Worm (Caenorhabditis elegans) whole organism, L4/young adult: ENCODE data around the gene srsx-29.

Source experiments
- W03F9.2 ChIP-seq: fragments of 150-350 bp; optimal IDR thresholded peaks from 2 replicates; lab custom pipeline; 2014; ENCODE audit warnings: missing biosample characterization, missing genetic modification characterization
- dao-5 ChIP-seq: sonication (generic microtip); optimal IDR thresholded peaks from 2 replicates; lab custom pipeline; 2016; ENCODE audit warnings: missing genotype, missing genetic modification characterization, moderate library complexity, missing compliant biosample characterization
- him-1 ChIP-seq: sonication (generic microtip); optimal IDR thresholded peaks from 2 replicates; lab custom pipeline; 2016; ENCODE audit warnings: missing genotype, missing genetic modification reagents, missing genetic modification characterization, missing compliant biosample characterization

Gene srsx-29

DNA sequence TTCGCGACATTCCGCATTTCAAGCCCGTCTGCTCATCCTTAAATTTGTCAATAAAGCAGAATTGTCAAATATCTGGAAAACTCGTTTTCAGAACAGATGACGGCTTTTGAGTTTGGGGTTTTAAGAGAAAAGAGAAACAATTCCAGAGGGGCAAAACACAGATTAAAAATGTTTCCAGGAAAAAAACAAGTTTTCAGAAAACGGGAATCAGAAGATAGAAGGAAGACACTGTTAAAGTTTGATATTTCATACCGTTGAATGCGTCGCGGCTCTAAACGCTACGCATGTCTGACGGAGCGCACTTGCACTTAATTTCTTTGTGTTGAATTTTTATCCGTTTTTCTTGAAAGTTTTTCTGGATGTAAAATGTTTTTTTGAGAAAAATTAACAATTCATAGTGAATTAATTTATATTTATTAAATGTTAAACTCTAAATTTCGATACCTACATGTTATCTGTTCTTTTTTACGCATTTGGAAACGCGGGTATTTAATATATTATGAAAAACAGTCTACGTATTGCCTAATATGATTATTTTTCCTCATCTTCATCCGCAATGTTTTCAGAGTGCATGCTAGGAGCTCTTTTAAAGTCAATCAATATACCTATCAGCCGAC, 20.6 kb upstream of the srsx-29 start, which contains the start of the genes C08B6.18, wdr-20 and C08B6.8:
TSS of gene C08B6.18 (minus strand) at position 51 of the 617 bp plus-strand sequence.
TSS of gene wdr-20 (minus strand) at position 82 of the 617 bp plus-strand sequence.
TSS of gene C08B6.8 (plus strand) at position 567 of the 617 bp plus-strand sequence.
- TF ChIP-seq dao-5 (tag; lab: Kevin White, UChicago) (no peak), W03F9.2 (tag; lab: Kevin White, UChicago) (no peak), him-1 (tag; lab: Kevin White, UChicago) (no peak)

DNA sequence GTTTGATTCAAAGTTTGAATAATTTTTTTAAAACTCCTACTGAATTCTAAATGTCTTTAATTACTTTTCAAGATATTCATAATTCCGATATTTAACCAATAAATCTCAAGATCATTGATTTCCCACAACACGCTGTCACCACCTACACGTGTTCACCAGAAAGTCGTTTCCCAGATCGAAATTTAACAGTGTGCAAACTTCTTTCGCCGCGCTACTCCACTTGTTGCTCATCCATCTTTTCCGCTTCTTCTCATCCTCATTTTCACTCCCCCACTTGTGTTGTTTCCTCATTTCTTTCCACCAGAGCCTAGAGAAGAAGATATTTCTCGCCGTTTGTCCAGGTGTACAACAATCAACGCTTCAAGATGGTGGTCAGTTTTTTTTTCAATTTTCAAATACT, 9.1 kb upstream of the srsx-29 start, which contains the start of gene C51E3.9:
TSS of gene C51E3.9 (plus strand) at position 301 of the 400 bp plus-strand sequence.
- no peak for TF ChIP-seq W03F9.2 (tag; lab: Kevin White, UChicago)
- no peak for TF ChIP-seq him-1 (tag; lab: Kevin White, UChicago)
- no peak for TF ChIP-seq dao-5 (tag; lab: Kevin White, UChicago)

DNA sequence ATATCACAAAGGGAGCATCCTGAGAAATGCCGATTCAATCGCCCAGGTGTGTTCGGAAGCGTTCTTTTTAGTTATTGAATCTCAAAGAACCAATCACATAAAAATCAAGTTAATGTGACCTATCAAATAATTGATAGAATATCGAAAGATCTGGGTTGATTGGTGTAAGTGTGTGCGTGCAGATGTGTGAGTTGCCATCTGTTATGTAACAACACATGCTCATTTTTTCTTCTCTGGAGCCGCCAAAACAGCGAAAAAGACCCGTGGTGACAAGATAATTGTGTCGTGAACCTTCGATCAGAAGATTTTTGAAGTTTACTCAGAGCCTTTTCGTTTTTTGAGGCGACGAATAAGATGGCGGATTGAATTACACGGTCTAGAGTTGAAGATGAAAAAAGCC, 8.0 kb upstream of the srsx-29 start:
- no peak for TF ChIP-seq dao-5 (tag; lab: Kevin White, UChicago)
- TF ChIP-seq him-1 (tag; lab: Kevin White, UChicago) = no peak
- TF ChIP-seq W03F9.2 (tag; lab: Kevin White, UChicago) = no peak

DNA sequence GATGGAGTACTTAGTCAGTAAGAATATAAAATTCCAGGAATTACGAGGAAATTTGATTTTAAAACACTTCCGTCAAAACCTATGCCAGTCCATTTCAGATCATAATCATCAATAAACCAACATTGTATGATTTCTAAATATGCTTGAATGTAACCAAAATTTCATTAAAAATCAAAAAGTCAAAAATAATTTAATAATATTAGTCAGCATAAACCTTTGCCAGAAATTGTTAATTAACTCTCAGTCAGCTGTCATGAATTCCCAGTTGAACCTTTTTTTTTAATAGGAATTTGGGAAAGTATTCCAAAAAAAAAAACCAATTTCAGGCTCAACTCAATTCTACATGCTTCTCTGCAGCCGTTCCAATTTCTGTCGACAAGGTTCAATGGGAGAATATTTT, 6.4 kb upstream of the srsx-29 start, which contains the start of gene srsx-26:
TSS of gene srsx-26 (plus strand) at position 301 of the 400 bp plus-strand sequence.
- TF ChIP-seq him-1 (tag; lab: Kevin White, UChicago) (no peak), dao-5 (tag; lab: Kevin White, UChicago) (no peak), W03F9.2 (tag; lab: Kevin White, UChicago) (no peak)

DNA sequence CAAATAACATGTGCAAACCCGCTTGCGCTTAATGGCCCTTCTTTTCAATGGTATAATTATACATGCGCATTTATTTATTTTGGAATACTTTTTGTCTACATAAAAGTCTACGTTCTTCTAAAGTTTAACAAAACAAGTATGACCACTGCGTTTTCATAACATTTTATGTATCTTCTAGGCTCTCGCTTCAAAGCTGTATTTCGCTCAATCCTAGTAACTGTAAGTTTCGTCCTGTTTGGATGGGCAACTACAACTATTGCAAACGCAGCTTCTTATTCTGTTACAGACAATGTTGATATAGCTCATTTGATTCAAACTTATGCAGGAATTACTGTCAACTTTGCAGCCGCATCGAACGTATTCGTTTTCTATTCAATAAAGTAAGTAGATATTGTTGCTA, 5.1 kb upstream of the srsx-29 start, which contains the start of gene srsx-27:
TSS of gene srsx-27 (plus strand) at position 301 of the 400 bp plus-strand sequence.
- TF ChIP-seq W03F9.2 (tag; lab: Kevin White, UChicago) (no peak), dao-5 (tag; lab: Kevin White, UChicago) (no peak), him-1 (tag; lab: Kevin White, UChicago) (no peak)

DNA sequence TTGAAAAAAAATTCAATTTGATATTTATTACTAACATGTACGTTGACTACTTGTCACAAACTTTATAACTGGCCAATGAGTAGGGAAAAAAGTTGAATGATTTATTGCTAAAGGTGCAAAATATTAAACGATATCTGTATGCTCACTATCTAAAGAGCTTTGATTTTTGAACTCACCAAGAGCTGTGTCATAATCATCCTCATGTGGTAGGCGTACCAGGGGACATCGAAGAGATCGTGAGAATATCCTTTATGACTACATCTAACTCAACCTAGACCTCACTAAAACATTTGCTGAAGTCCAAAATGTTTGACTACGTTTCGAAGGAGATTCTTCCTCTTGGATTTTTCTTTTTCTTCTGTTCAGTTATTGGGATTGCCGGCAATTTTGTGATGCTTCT, 2.5 kb upstream of the srsx-29 start, which contains the start of gene srsx-28:
TSS of gene srsx-28 (plus strand) at position 301 of the 400 bp plus-strand sequence.
- TF ChIP-seq dao-5 (tag; lab: Kevin White, UChicago) (no peak), W03F9.2 (tag; lab: Kevin White, UChicago) (no peak), him-1 (tag; lab: Kevin White, UChicago) (no peak)

DNA sequence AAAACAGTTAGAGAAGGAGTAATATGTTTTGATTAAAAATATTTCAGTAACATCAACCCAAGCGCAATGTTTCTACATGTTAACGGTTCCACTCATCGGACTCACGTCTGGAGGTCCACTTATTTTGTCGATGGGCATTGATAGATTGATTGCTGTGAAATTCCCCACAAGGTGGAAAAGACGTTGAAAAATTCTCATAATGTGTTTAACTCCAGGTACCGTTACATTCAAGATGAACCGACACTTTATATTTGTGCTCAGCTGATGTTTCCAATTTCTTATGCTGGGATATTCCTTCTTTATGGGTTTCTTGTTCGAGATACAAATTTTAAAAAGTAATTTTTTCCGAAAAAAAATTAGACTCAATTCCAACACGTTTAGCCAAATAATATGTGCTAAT, 1.7 kb upstream of the srsx-29 start:
- no peak for TF ChIP-seq dao-5 (tag; lab: Kevin White, UChicago)
- TF ChIP-seq him-1 (tag; lab: Kevin White, UChicago) = no peak
- TF ChIP-seq W03F9.2 (tag; lab: Kevin White, UChicago) = no peak

DNA sequence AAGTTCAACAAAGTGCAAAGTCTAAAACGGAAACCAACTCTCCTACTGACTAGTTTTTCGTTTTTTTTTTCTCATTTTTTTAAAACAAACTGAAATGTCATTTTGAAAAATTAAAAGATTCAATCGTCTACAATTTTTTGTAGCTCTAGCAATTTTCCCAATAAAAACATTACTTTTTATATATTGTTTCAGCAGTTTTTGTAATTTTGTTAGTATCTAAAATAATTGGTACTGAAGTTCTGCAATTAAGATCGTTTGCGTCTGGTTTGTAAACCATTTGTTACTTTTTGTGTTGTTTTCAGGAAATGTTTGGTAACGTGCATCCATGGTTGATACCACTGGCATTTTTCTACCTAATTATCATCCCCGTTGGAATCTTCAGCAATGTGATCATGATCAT, 3.7 kb downstream of the srsx-29 start, which contains the start of gene srsx-30:
TSS of gene srsx-30 (plus strand) at position 301 of the 400 bp plus-strand sequence.
- TF ChIP-seq him-1 (tag; lab: Kevin White, UChicago) = no peak
- no peak for TF ChIP-seq dao-5 (tag; lab: Kevin White, UChicago)
- no peak for TF ChIP-seq W03F9.2 (tag; lab: Kevin White, UChicago)

DNA sequence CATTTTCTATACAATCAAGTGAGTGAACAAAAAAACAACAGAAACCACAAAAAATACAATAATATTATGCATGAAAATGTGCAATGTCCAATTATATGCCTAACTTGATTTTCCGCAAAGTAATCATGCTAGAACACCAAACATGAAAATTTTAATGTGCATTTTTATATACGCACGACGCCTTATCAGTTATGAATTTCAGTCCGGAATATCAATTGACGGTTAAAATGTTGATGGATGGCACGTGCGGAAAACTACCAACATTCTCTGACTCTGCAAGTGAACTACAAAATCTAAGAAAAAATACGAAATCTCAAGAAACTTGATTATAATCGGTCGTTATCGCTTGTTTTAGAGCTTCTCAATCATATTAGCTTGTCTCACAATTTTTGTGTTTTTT, 5.2 kb downstream of the srsx-29 start:
- TF ChIP-seq dao-5 (tag; lab: Kevin White, UChicago) = no peak
- no peak for TF ChIP-seq W03F9.2 (tag; lab: Kevin White, UChicago)
- no peak for TF ChIP-seq him-1 (tag; lab: Kevin White, UChicago)

DNA sequence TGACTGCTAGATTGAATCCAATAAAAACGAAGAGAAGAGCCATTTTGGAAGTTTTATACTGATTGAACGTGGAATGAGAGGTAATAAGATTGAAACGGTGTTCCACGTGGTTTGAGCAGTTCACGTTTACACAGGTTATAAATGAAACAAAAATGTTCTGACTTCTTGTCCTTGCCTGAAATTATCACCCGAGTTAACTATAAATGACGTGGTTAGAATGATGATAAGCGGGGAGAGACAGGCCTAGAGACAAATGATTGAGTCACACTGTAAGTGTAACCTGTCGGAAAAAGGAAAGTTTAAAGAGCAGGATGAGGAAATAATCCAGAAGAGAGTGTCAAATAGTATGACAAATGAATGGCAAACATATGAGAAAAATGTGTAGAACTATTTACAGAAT, 6.2 kb downstream of the srsx-29 start, which contains the start of gene C51E3.10:
TSS of gene C51E3.10 (minus strand) at position 181 of the 400 bp plus-strand sequence.
- no peak for TF ChIP-seq him-1 (tag; lab: Kevin White, UChicago)
- no peak for TF ChIP-seq dao-5 (tag; lab: Kevin White, UChicago)
- TF ChIP-seq W03F9.2 (tag; lab: Kevin White, UChicago) = no peak

DNA sequence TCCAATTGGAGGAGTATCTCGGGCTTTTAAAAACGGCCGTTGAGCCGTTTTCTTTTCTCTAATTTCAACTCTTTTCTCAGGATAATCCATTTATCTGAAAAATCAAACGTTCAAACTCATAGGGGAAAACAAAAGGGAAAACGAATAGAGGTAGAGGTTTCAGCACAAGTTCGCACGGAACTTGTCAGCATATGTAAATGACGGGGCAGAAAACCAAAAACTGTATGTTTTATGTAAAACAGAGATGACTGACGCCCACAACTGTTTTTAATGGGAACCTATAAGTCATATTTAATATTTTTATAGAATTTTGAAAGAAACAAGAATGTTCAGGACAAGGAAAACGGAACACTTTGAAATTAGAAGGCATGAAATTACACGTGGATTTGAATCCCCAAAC, 11.6 kb downstream of the srsx-29 start, which contains the start of gene C51E3.6:
TSS of gene C51E3.6 (minus strand) at position 101 of the 400 bp plus-strand sequence.
- TF ChIP-seq him-1 (tag; lab: Kevin White, UChicago) = no peak
- no peak for TF ChIP-seq W03F9.2 (tag; lab: Kevin White, UChicago)
- no peak for TF ChIP-seq dao-5 (tag; lab: Kevin White, UChicago)

DNA sequence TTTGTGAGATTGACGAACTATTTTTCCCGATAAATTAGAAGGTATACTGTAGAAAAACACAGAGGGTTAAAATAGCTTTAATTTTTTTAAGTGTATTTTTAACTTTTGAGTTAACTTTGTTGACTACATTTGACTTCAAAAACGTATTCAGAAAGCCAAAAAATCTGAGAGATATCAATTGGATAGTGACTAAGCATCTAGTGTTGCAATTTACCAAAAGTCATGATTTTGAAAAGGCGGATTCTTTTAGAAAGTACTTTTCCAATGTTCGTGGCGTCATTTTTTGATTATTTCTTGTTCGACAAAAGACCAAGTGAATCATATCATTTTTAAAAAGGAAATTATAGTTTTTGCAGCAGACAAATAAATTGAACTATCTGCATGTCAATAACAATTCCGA, 14.1 kb downstream of the srsx-29 start:
- TF ChIP-seq dao-5 (tag; lab: Kevin White, UChicago) (no peak), him-1 (tag; lab: Kevin White, UChicago) (peak; percentile 93)

DNA sequence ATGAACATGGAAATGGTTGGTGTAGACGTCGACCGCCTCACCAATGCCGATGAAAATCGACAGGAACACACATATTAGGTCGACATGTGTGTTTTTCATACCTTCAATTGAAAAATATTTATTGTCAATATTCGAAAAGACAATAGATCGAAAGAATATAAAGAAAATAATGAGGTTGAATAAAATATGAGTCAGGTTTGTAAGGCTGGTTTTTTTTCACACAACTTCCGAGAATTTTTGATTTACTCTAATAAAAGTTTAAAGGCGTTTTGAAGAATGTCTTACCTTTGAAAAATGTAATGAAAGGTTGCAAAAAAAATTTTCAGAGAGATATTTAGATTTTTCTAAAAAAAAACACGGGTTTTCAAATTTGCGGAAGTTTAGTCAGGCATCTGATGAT, 18.9 kb downstream of the srsx-29 start, which contains the start of gene egl-3:
TSS of gene egl-3 (minus strand) at position 101 of the 400 bp plus-strand sequence.
- TF ChIP-seq him-1 (tag; lab: Kevin White, UChicago) (no peak), dao-5 (tag; lab: Kevin White, UChicago) (no peak)
